Fruit fly (Drosophila melanogaster) whole organism, embryonic: ENCODE results near the gene CheA75a.

ENCODE experiments used
- Abd-B ChIP-seq: fragments of 200-800 bp; sonication (Bioruptor generic); optimal IDR thresholded peaks from 2 replicates; lab custom pipeline; 2018; ENCODE audit warnings: missing biosample characterization, mild to moderate bottlenecking, missing genetic modification characterization, moderate library complexity
- CG10321 ChIP-seq: fragments of 200-800 bp; sonication (Bioruptor generic); IDR thresholded peaks from 2 replicates; pipeline ENCODE4 v1.3.6; 2022; ENCODE audit warnings: missing biosample characterization, missing genetic modification characterization
- CG11504 ChIP-seq: fragments of 200-800 bp; sonication (Bioruptor generic); optimal IDR thresholded peaks from 3 replicates; lab custom pipeline; 2019; ENCODE audit warnings: missing biosample characterization, mild to moderate bottlenecking, missing genetic modification characterization, moderate library complexity
- CG11723 ChIP-seq: fragments of 200-800 bp; sonication (Bioruptor generic); optimal IDR thresholded peaks from 2 replicates; lab custom pipeline; 2017; ENCODE audit warnings: missing biosample characterization, mild to moderate bottlenecking, missing genetic modification characterization
- CG13123 ChIP-seq: fragments of 200-800 bp; sonication (Bioruptor generic); optimal IDR thresholded peaks from 2 replicates; lab custom pipeline; 2016; ENCODE audit warnings: missing biosample characterization, missing genetic modification characterization
- CG13624 ChIP-seq: fragments of 200-800 bp; sonication (Bioruptor generic); optimal IDR thresholded peaks from 2 replicates; lab custom pipeline; 2016; ENCODE audit warnings: missing biosample characterization, missing genetic modification characterization
- CG14441 ChIP-seq: fragments of 200-800 bp; sonication (Bioruptor generic); IDR thresholded peaks from 2 replicates; pipeline ENCODE4 v1.3.6; 2022; ENCODE audit warnings: missing biosample characterization, missing genetic modification characterization
- CG14710 ChIP-seq: fragments of 200-800 bp; sonication (Bioruptor generic); optimal IDR thresholded peaks from 3 replicates; lab custom pipeline; 2019; ENCODE audit warnings: missing biosample characterization, mild to moderate bottlenecking, missing genetic modification characterization, moderate library complexity
- CG1602 ChIP-seq: fragments of 200-800 bp; sonication (Bioruptor generic); optimal IDR thresholded peaks from 3 replicates; lab custom pipeline; 2016; ENCODE audit warnings: missing biosample characterization, missing genetic modification characterization
- CG17568 ChIP-seq: fragments of 200-800 bp; sonication (Bioruptor generic); optimal IDR thresholded peaks from 2 replicates; lab custom pipeline; 2018; ENCODE audit warnings: missing biosample characterization, mild to moderate bottlenecking, missing genetic modification characterization, moderate library complexity
- CG18011 ChIP-seq: fragments of 200-800 bp; sonication (Bioruptor generic); optimal IDR thresholded peaks from 2 replicates; lab custom pipeline; 2017; ENCODE audit warnings: missing biosample characterization, missing genetic modification characterization, mild to moderate bottlenecking, moderate library complexity, missing genotype
- CG2889 ChIP-seq: fragments of 200-800 bp; sonication (Bioruptor generic); IDR thresholded peaks from 3 replicates; pipeline ENCODE4 v1.3.6; 2022; ENCODE audit warnings: missing biosample characterization, missing genetic modification characterization
- CG3065 ChIP-seq: fragments of 200-800 bp; sonication (Bioruptor generic); optimal IDR thresholded peaks from 2 replicates; lab custom pipeline; 2016; ENCODE audit warnings: missing biosample characterization, missing genetic modification characterization
- CG34224 ChIP-seq: fragments of 200-800 bp; sonication (Bioruptor generic); IDR thresholded peaks from 3 replicates; pipeline ENCODE4 v1.3.6; 2022; ENCODE audit warnings: missing biosample characterization, missing genetic modification characterization; ENCODE audit not compliant: partially characterized antibody
- CG43689 ChIP-seq: fragments of 200-800 bp; sonication (Bioruptor generic); IDR thresholded peaks from 2 replicates; pipeline ENCODE4 v1.3.6; 2022; ENCODE audit warnings: missing biosample characterization, missing genetic modification characterization
- CG4424 ChIP-seq: fragments of 200-800 bp; sonication (Bioruptor generic); optimal IDR thresholded peaks from 3 replicates; lab custom pipeline; 2016; ENCODE audit warnings: missing biosample characterization, missing genetic modification characterization
- CG4707 ChIP-seq: fragments of 200-800 bp; sonication (Bioruptor generic); optimal IDR thresholded peaks from 2 replicates; lab custom pipeline; 2018; ENCODE audit warnings: missing biosample characterization, mild to moderate bottlenecking, missing genetic modification characterization, moderate library complexity
- CG5245 ChIP-seq: fragments of 200-800 bp; sonication (Bioruptor generic); optimal IDR thresholded peaks from 3 replicates; lab custom pipeline; 2016; ENCODE audit warnings: missing biosample characterization, missing genetic modification characterization
- CG5953 ChIP-seq: fragments of 200-800 bp; sonication (Bioruptor generic); IDR thresholded peaks from 2 replicates; pipeline ENCODE4 v1.3.6; 2022; ENCODE audit warnings: missing biosample characterization, missing genetic modification characterization
- CG7357 ChIP-seq: fragments of 200-800 bp; sonication (Bioruptor generic); IDR thresholded peaks from 3 replicates; pipeline ENCODE4 v1.3.6; 2022; ENCODE audit warnings: missing biosample characterization, missing genetic modification characterization
- Doc3 ChIP-seq: fragments of 200-800 bp; sonication (Bioruptor generic); IDR thresholded peaks from 3 replicates; pipeline ENCODE4 v1.3.6; 2022; ENCODE audit warnings: missing biosample characterization, missing genetic modification characterization; ENCODE audit not compliant: partially characterized antibody
- Drgx ChIP-seq: fragments of 200-800 bp; sonication (Bioruptor generic); IDR thresholded peaks from 2 replicates; pipeline ENCODE4 v1.3.6; 2022; ENCODE audit warnings: missing biosample characterization, missing genetic modification characterization
- E2f1 ChIP-seq: fragments of 200-800 bp; sonication (Bioruptor generic); IDR thresholded peaks from 2 replicates; pipeline ENCODE4 v1.3.6; 2022; ENCODE audit warnings: missing biosample characterization, missing genetic modification characterization
- GATAe ChIP-seq: fragments of 200-800 bp; sonication (Bioruptor generic); conservative IDR thresholded peaks from 2 replicates; pipeline ENCODE4 v1.3.6; 2022; ENCODE audit warnings: missing biosample characterization, missing genetic modification characterization
- H15 ChIP-seq: fragments of 200-800 bp; sonication (Bioruptor generic); IDR thresholded peaks from 3 replicates; pipeline ENCODE4 v1.3.6; 2022; ENCODE audit warnings: missing biosample characterization, missing genetic modification characterization
- HLH54F ChIP-seq: fragments of 200-800 bp; sonication (Bioruptor generic); optimal IDR thresholded peaks from 3 replicates; lab custom pipeline; 2016; ENCODE audit warnings: missing biosample characterization, missing genetic modification characterization
- Hr3 ChIP-seq: fragments of 200-800 bp; sonication (Bioruptor generic); optimal IDR thresholded peaks from 3 replicates; lab custom pipeline; 2016; ENCODE audit warnings: missing biosample characterization, missing genetic modification characterization
- Lim3 ChIP-seq: fragments of 200-800 bp; sonication (Bioruptor generic); IDR thresholded peaks from 2 replicates; pipeline ENCODE4 v1.3.6; 2022; ENCODE audit warnings: missing biosample characterization, missing genetic modification characterization
- Lpt ChIP-seq: fragments of >200 bp; optimal IDR thresholded peaks from 2 replicates; lab custom pipeline; 2018; ENCODE audit warnings: missing biosample characterization, missing genetic modification characterization
- Rx ChIP-seq: fragments of 200-800 bp; sonication (Bioruptor generic); IDR thresholded peaks from 2 replicates; pipeline ENCODE4 v1.3.6; 2022; ENCODE audit warnings: missing biosample characterization, missing genetic modification characterization
- YL-1 ChIP-seq: fragments of 200-800 bp; sonication (Bioruptor generic); optimal IDR thresholded peaks from 3 replicates; lab custom pipeline; 2017; ENCODE audit warnings: missing biosample characterization, mild to moderate bottlenecking, missing genetic modification characterization
- ash1 ChIP-seq: fragments of 200-800 bp; sonication (Bioruptor generic); optimal IDR thresholded peaks from 2 replicates; lab custom pipeline; 2018; ENCODE audit warnings: missing biosample characterization, mild to moderate bottlenecking, missing genetic modification characterization
- az2 ChIP-seq: fragments of 200-800 bp; sonication (Bioruptor generic); optimal IDR thresholded peaks from 3 replicates; lab custom pipeline; 2016; ENCODE audit warnings: missing biosample characterization, missing genetic modification characterization
- dmrt11E ChIP-seq: fragments of 200-800 bp; sonication (Bioruptor generic); optimal IDR thresholded peaks from 3 replicates; lab custom pipeline; 2018; ENCODE audit warnings: missing biosample characterization, mild to moderate bottlenecking, missing genetic modification characterization, moderate library complexity
- gcm2 ChIP-seq: fragments of 200-800 bp; sonication (Bioruptor generic); optimal IDR thresholded peaks from 2 replicates; lab custom pipeline; 2016; ENCODE audit warnings: missing biosample characterization, missing genetic modification characterization
- grn ChIP-seq: fragments of 200-800 bp; sonication (Bioruptor generic); optimal IDR thresholded peaks from 3 replicates; lab custom pipeline; 2017; ENCODE audit warnings: missing biosample characterization, missing genetic modification characterization
- h ChIP-seq: fragments of >200 bp; optimal IDR thresholded peaks from 2 replicates; lab custom pipeline; 2017
- ham ChIP-seq: fragments of 200-800 bp; sonication (Bioruptor generic); IDR thresholded peaks from 2 replicates; pipeline ENCODE4 v1.3.6; 2022; ENCODE audit warnings: missing biosample characterization, missing genetic modification characterization
- klu ChIP-seq: fragments of 200-800 bp; sonication (Bioruptor generic); IDR thresholded peaks from 2 replicates; pipeline ENCODE4 v1.3.6; 2022; ENCODE audit warnings: missing biosample characterization, missing genetic modification characterization
- kni ChIP-seq: fragments of 200-800 bp; sonication (Bioruptor generic); optimal IDR thresholded peaks from 3 replicates; lab custom pipeline; 2017; ENCODE audit warnings: mild to moderate bottlenecking, missing biosample characterization, missing genetic modification reagents, missing genetic modification characterization
- lab ChIP-seq: fragments of 200-800 bp; sonication (Bioruptor generic); optimal IDR thresholded peaks from 3 replicates; lab custom pipeline; 2017; ENCODE audit warnings: missing biosample characterization, missing genetic modification characterization, mild to moderate bottlenecking, moderate library complexity, missing genetic modification reagents
- luna ChIP-seq: fragments of 200-800 bp; sonication (Bioruptor generic); optimal IDR thresholded peaks from 2 replicates; lab custom pipeline; 2016; ENCODE audit warnings: missing biosample characterization, missing genetic modification characterization
- onecut ChIP-seq: fragments of 200-800 bp; sonication (Bioruptor generic); IDR thresholded peaks from 2 replicates; pipeline ENCODE4 v1.3.6; 2022; ENCODE audit warnings: missing biosample characterization, missing genetic modification characterization
- p53 ChIP-seq: fragments of 200-800 bp; sonication (Bioruptor generic); optimal IDR thresholded peaks from 2 replicates; lab custom pipeline; 2016; ENCODE audit warnings: missing biosample characterization, missing genetic modification characterization
- row ChIP-seq: fragments of 200-800 bp; sonication (Bioruptor generic); IDR thresholded peaks from 3 replicates; pipeline ENCODE4 v1.3.6; 2022; ENCODE audit warnings: missing biosample characterization, missing genetic modification characterization
- sc ChIP-seq, 3 experiments: fragments of >200 bp in 2 of 3; fragments of 200-800 bp in 1 of 3; sonication (Bioruptor generic) in 1 of 3; optimal IDR thresholded peaks; 2 replicates in 2 of 3; 3 replicates in 1 of 3; lab custom pipeline; 2017; ENCODE audit warnings: mild to moderate bottlenecking in 1 of 3, missing biosample characterization in 1 of 3, missing genetic modification characterization in 1 of 3, missing genetic modification reagents in 1 of 3
- schlank ChIP-seq: fragments of 200-800 bp; sonication (Bioruptor generic); optimal IDR thresholded peaks from 2 replicates; lab custom pipeline; 2018; ENCODE audit warnings: missing biosample characterization, mild to moderate bottlenecking, missing genetic modification characterization
- sd ChIP-seq: fragments of 200-800 bp; sonication (Bioruptor generic); optimal IDR thresholded peaks from 3 replicates; lab custom pipeline; 2018; ENCODE audit warnings: missing biosample characterization, mild to moderate bottlenecking, missing genetic modification characterization, moderate library complexity
- sima ChIP-seq: fragments of 200-800 bp; sonication (Bioruptor generic); optimal IDR thresholded peaks from 2 replicates; lab custom pipeline; 2016; ENCODE audit warnings: missing biosample characterization, missing genetic modification characterization
- unpg ChIP-seq: fragments of 200-800 bp; sonication (Bioruptor generic); optimal IDR thresholded peaks from 3 replicates; lab custom pipeline; 2018; ENCODE audit warnings: missing biosample characterization, mild to moderate bottlenecking, missing genetic modification characterization, moderate library complexity

The CheA75a gene

dm6 chr3L:18225446-18226380 lies 26.2 kb upstream of the CheA75a start (continued):
- TF ChIP-seq Lpt (GFP tag; lab: Kevin White, UChicago) (no peak), CG11504 (peak; percentile 40), CG10321 (GFP tag; lab: Robert Waterston, UW) (no peak), onecut (no peak; the same call in 1 of the 2 replicates), E2f1 (GFP tag; lab: Robert Waterston, UW) (no peak; the same call in 1 of the 2 replicates), CG13123 (GFP tag; lab: Kevin White, UChicago) (no peak), CG14441 (GFP tag; lab: Robert Waterston, UW) (no peak), CG14710 (tag; lab: Kevin White, UChicago) (peak; percentile 77), grn (peak; percentile 94), CG34224 (no peak), kni (GFP tag; lab: Kevin White, UChicago) (peak; percentile 16), Rx (no peak), CG18011 (no peak), schlank (tag; lab: Kevin White, UChicago) (no peak), lab (GFP tag; lab: Kevin White, UChicago) (no peak), sc (optimal IDR thresholded peaks at IDR 0.05; lab: Kevin White, UChicago) (no peak), sc (GFP tag; optimal IDR thresholded peaks at IDR 0.05; lab: Kevin White, UChicago) (peak; percentile 68), dmrt11E (peak; percentile 91), h (lab: Kevin White, UChicago) (no peak), unpg (peak; percentile 62), luna (no peak), p53 (GFP tag; lab: Kevin White, UChicago) (no peak), HLH54F (GFP tag; lab: Kevin White, UChicago) (no peak), CG3065 (GFP tag; lab: Kevin White, UChicago) (no peak), az2 (GFP tag; lab: Kevin White, UChicago) (peak; percentile 48), sd (tag; lab: Kevin White, UChicago) (no peak), sima (GFP tag; lab: Kevin White, UChicago) (no peak), YL-1 (no peak), CG5245 (GFP tag; lab: Kevin White, UChicago) (peak; percentile 29), Doc3 (GFP tag; lab: Robert Waterston, UW) (no peak), CG17568 (GFP tag; lab: Kevin White, UChicago) (no peak), CG2889 (GFP tag; lab: Robert Waterston, UW) (no peak), klu (no peak), Hr3 (GFP tag; lab: Kevin White, UChicago) (peak; percentile 68), ham (GFP tag; lab: Robert Waterston, UW) (no peak), Lim3 (no peak), CG4707 (GFP tag; lab: Kevin White, UChicago) (no peak), CG4424 (GFP tag; lab: Kevin White, UChicago) (peak; percentile 61), Abd-B (GFP tag; lab: Kevin White, UChicago) (peak; percentile 59), H15 (no peak), CG5953 (GFP tag; lab: Robert Waterston, UW) (no peak), CG1602 (GFP tag; lab: Kevin White, UChicago) (peak; percentile 52), GATAe (GFP tag; lab: Robert Waterston, UW) (no peak), ash1 (GFP tag; lab: Kevin White, UChicago) (no peak), CG11723 (GFP tag; lab: Kevin White, UChicago) (no peak), CG7357 (GFP tag; lab: Robert Waterston, UW) (no peak), CG43689 (GFP tag; lab: Robert Waterston, UW) (no peak), CG13624 (no peak), Drgx (GFP tag; lab: Robert Waterston, UW) (no peak), row (peak; percentile 39; the same call in 2 of the 3 replicates), gcm2 (GFP tag; lab: Kevin White, UChicago) (no peak)
